Worm (Caenorhabditis elegans): ENCODE results near the gene grd-13.

The grd-13 gene

DNA sequence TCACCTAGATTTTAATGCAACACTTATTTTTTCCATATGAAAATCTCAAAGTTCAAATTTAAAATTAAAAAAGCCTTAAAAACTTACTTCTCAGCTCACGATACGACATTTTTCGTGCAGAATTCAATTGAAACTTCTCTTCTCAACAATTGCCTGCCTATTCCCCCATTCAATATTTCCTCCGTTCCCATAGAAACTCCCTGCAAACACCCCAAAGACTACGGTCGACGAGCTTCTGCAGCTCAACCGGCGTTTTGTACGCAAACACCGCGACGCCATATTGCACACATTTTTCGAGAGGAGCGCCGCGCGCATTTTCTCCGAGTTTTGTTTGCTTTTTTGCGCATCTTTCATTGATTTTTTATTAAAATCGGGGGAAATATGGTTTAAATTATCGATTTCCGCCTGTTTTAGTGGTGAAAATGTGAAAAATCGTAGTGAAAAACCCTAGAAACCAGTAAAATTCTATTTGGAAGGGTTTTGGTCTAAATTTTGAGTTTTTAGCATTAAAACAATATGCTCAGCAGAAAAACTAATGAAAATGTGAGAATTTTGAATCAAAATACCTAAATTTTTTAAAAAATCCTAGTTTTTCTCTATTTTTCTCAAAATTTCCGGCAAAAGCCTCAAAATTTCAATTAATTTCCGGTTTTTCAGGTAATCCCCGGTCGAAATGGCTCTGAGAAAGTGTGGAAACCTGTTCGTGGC is 38.9 kb upstream of the grd-13 start, which contains the start of the genes dyf-3 and pdhb-1:
Gene dyf-3, minus strand, starts transcription at position 217 of the 708 bp plus-strand sequence.
Gene pdhb-1, plus strand, starts transcription at position 658 of the 708 bp plus-strand sequence.
- peak; percentile 26 to 59 for TF ChIP-seq lin-35 (GFP tag; optimal IDR thresholded peaks at IDR 0.05)
- TF ChIP-seq tlp-1 (tag; optimal IDR thresholded peaks at IDR 0.05), result no peak
- no peak for TF ChIP-seq vab-15 (tag; optimal IDR thresholded peaks at IDR 0.05)
- peak; percentile 11 for TF ChIP-seq unc-86 (tag; optimal IDR thresholded peaks at IDR 0.05)
- TF ChIP-seq elt-3 (tag; optimal IDR thresholded peaks at IDR 0.05), result no peak
- peak; percentile 38 for TF ChIP-seq snu-23 (GFP tag; optimal IDR thresholded peaks at IDR 0.05)
- TF ChIP-seq ceh-82 (tag; optimal IDR thresholded peaks at IDR 0.05), result peak in 1 of 3 experiments; percentile 48
- no peak for TF ChIP-seq aha-1 (tag; optimal IDR thresholded peaks at IDR 0.05)
- TF ChIP-seq ama-1 (optimal IDR thresholded peaks at IDR 0.05), result no peak
- TF ChIP-seq ceh-90 (tag; optimal IDR thresholded peaks at IDR 0.05), result no peak
- TF ChIP-seq snpc-4 (tag; optimal IDR thresholded peaks at IDR 0.05), result no peak
- no peak for TF ChIP-seq jun-1 (tag; optimal IDR thresholded peaks at IDR 0.05)
- TF ChIP-seq pax-3 (tag; optimal IDR thresholded peaks at IDR 0.05), result no peak
- no peak for TF ChIP-seq pag-3 (tag; optimal IDR thresholded peaks at IDR 0.05; ENCODE audit: borderline replicate concordance, insufficient read depth)
- no peak for TF ChIP-seq mab-9 (GFP tag; IDR thresholded peaks at IDR 0.05)
- no peak for TF ChIP-seq nhr-237 (tag; optimal IDR thresholded peaks at IDR 0.05)
- no peak for TF ChIP-seq nhr-12 (tag; optimal IDR thresholded peaks at IDR 0.05)
- no peak for TF ChIP-seq ceh-8 (GFP tag; optimal IDR thresholded peaks at IDR 0.05)
- no peak for TF ChIP-seq lin-39 (tag; optimal IDR thresholded peaks at IDR 0.05)
- TF ChIP-seq ztf-4 (tag; optimal IDR thresholded peaks at IDR 0.05), result no peak
- no peak for TF ChIP-seq nhr-76 (tag; optimal IDR thresholded peaks at IDR 0.05)
- TF ChIP-seq sup-37 (GFP tag; optimal IDR thresholded peaks at IDR 0.05), result no peak
- TF ChIP-seq Y116A8C.19 (tag; optimal IDR thresholded peaks at IDR 0.05; ENCODE audit: borderline replicate concordance), result no peak
- no peak for TF ChIP-seq pqm-1 (tag; optimal IDR thresholded peaks at IDR 0.05)
- TF ChIP-seq grh-1 (GFP tag; IDR thresholded peaks at IDR 0.05), result no peak
- TF ChIP-seq sptf-1 (tag; optimal IDR thresholded peaks at IDR 0.05), result no peak
- TF ChIP-seq fkh-8 (tag; optimal IDR thresholded peaks at IDR 0.05), result peak; percentile 54
- no peak for TF ChIP-seq nhr-84 (tag; optimal IDR thresholded peaks at IDR 0.05)
- TF ChIP-seq nhr-77 (tag; optimal IDR thresholded peaks at IDR 0.05), result peak; percentile 29
- TF ChIP-seq hpl-2 (GFP tag; optimal IDR thresholded peaks at IDR 0.05), result no peak
- no peak for TF ChIP-seq hlh-4 (tag; optimal IDR thresholded peaks at IDR 0.05)
- no peak for TF ChIP-seq C04F5.9 (tag; optimal IDR thresholded peaks at IDR 0.05)
- peak; percentile 16 for TF ChIP-seq dsc-1 (tag; optimal IDR thresholded peaks at IDR 0.05)
- TF ChIP-seq ceh-88 (GFP tag; IDR thresholded peaks at IDR 0.05), result no peak
- no peak for TF ChIP-seq nhr-19 (GFP tag; conservative IDR thresholded peaks at IDR 0.05)
- TF ChIP-seq C34B4.2 (tag; optimal IDR thresholded peaks at IDR 0.05), result no peak
- no peak for TF ChIP-seq nhr-11 (tag; optimal IDR thresholded peaks at IDR 0.05)
- TF ChIP-seq zag-1 (tag; optimal IDR thresholded peaks at IDR 0.05), result no peak
- no peak for TF ChIP-seq isw-1 (GFP tag; IDR thresholded peaks at IDR 0.05)
- no peak for TF ChIP-seq lin-13 (GFP tag; optimal IDR thresholded peaks at IDR 0.05)
- no peak for TF ChIP-seq fos-1 (tag; optimal IDR thresholded peaks at IDR 0.05)
- TF ChIP-seq ets-5 (GFP tag; IDR thresholded peaks at IDR 0.05), result no peak
- no peak for TF ChIP-seq zip-4 (GFP tag; optimal IDR thresholded peaks at IDR 0.05)
- TF ChIP-seq tbx-2 (tag; optimal IDR thresholded peaks at IDR 0.05), result peak; percentile 41
- peak; percentile 92 for TF ChIP-seq F16B12.6 (tag; optimal IDR thresholded peaks at IDR 0.05)
- TF ChIP-seq irx-1 (tag; optimal IDR thresholded peaks at IDR 0.05), result no peak
- no peak for TF ChIP-seq nhr-47 (tag; optimal IDR thresholded peaks at IDR 0.05)
- TF ChIP-seq egl-13 (tag; optimal IDR thresholded peaks at IDR 0.05), result no peak
- TF ChIP-seq unc-30 (tag; optimal IDR thresholded peaks at IDR 0.05), result no peak
- TF ChIP-seq nhr-90 (tag; optimal IDR thresholded peaks at IDR 0.05; ENCODE audit: poor library complexity), result no peak
- TF ChIP-seq unc-62 (GFP tag; optimal IDR thresholded peaks at IDR 0.05), result no peak
- TF ChIP-seq xbp-1 (tag; optimal IDR thresholded peaks at IDR 0.05), result peak; percentile 10
- TF ChIP-seq hlh-17 (GFP tag; optimal IDR thresholded peaks at IDR 0.05; ENCODE audit: borderline replicate concordance), result no peak

All from whole organism, L1 larva.